Worm (Caenorhabditis elegans) whole organism, L4 larva: ENCODE results near the gene nrfl-1.

Experiments used
- F37D6.2 ChIP-seq: sonication (generic microtip); optimal IDR thresholded peaks from 2 replicates; lab custom pipeline; 2016; ENCODE audit warnings: mild to moderate bottlenecking, missing genetic modification characterization, missing compliant biosample characterization
- ZK337.2 ChIP-seq: fragments of 200-800 bp; sonication (Bioruptor generic); IDR thresholded peaks from 2 replicates; pipeline ENCODE4 v1.3.6; 2022; ENCODE audit warnings: missing genetic modification reagents, missing genetic modification characterization, missing compliant biosample characterization
- ceh-82 ChIP-seq: sonication (generic microtip); optimal IDR thresholded peaks from 2 replicates; lab custom pipeline; 2017; ENCODE audit warnings: missing biosample characterization, missing genetic modification characterization
- lin-1 ChIP-seq: fragments of 200-800 bp; sonication (Bioruptor generic); IDR thresholded peaks from 2 replicates; pipeline ENCODE4 v1.3.6; 2022; ENCODE audit warnings: missing genetic modification reagents, missing genetic modification characterization, missing compliant biosample characterization
- php-3 ChIP-seq: fragments of 200-800 bp; sonication (Bioruptor generic); IDR thresholded peaks from 2 replicates; pipeline ENCODE4 v1.3.6; 2022; ENCODE audit warnings: missing genetic modification reagents, missing genetic modification characterization, missing compliant biosample characterization
- sdz-12 ChIP-seq: fragments of 200-800 bp; sonication (Bioruptor generic); optimal IDR thresholded peaks from 2 replicates; lab custom pipeline; 2018; ENCODE audit warnings: mild to moderate bottlenecking, missing genetic modification characterization, missing compliant biosample characterization
- tag-97 ChIP-seq: fragments of 200-800 bp; sonication (Bioruptor generic); IDR thresholded peaks from 2 replicates; pipeline ENCODE4 v1.3.6; 2022; ENCODE audit warnings: missing genetic modification characterization, missing compliant biosample characterization
- tra-1 ChIP-seq: fragments of 200-800 bp; sonication (Bioruptor generic); IDR thresholded peaks from 2 replicates; pipeline ENCODE4 v1.3.6; 2022; ENCODE audit warnings: missing genetic modification reagents, missing genetic modification characterization, missing compliant biosample characterization
- ztf-11 ChIP-seq: fragments of 150-350 bp; optimal IDR thresholded peaks from 2 replicates; lab custom pipeline; 2014; ENCODE audit warnings: missing biosample characterization, missing genetic modification characterization

DNA sequence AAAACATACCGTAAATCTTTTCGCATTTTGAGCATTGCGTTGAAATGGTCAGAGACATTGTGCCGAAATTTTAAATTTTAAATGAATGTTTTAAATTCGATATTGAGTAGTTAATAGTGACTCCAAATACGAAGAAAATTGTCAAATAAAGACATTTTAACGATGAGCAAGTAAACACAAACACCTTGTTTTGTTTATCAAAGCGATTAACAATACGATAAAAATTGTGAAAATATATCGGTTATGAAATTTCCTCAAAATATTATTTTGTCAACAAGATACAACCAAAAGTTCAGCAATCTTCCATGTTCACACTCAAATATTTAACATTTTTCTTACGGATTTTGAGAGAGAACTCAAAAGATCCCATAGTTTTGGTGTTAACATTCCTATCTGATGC is 35.4 kb downstream of the nrfl-1 start, which contains the start of gene F23B2.10:
- TF ChIP-seq tag-97 (no peak), tra-1 (GFP tag; lab: Robert Waterston, UW) (no peak), sdz-12 (GFP tag; lab: Kevin White, UChicago) (no peak), ceh-82 (tag; lab: Kevin White, UChicago) (no peak), ztf-11 (tag; lab: Kevin White, UChicago) (no peak), php-3 (GFP tag; lab: Robert Waterston, UW) (no peak), ZK337.2 (GFP tag; lab: Robert Waterston, UW) (no peak), lin-1 (GFP tag; lab: Robert Waterston, UW) (no peak), F37D6.2 (tag; lab: Kevin White, UChicago) (no peak)
